Worm (Caenorhabditis elegans) whole organism, early embryonic: Measurements from ENCODE around the gene H25P19.1.

Experiments used
- F13C5.2 ChIP-seq: sonication (generic microtip); optimal IDR thresholded peaks from 2 replicates; lab custom pipeline; 2017; ENCODE audit warnings: mild to moderate bottlenecking, missing genetic modification characterization, inconsistent platforms, missing compliant biosample characterization
- aly-1 ChIP-seq: sonication (generic microtip); optimal IDR thresholded peaks from 2 replicates; lab custom pipeline; 2016; ENCODE audit warnings: missing genetic modification characterization, missing compliant biosample characterization
- ama-1 ChIP-seq: fragments of 150-350 bp; optimal IDR thresholded peaks from 2 replicates; lab custom pipeline; 2014
- ets-7 ChIP-seq: sonication (generic microtip); optimal IDR thresholded peaks from 2 replicates; lab custom pipeline; 2016; ENCODE audit warnings: missing genotype, missing genetic modification characterization, missing compliant biosample characterization
- flt-1 ChIP-seq: fragments of 200-800 bp; sonication (Bioruptor generic); IDR thresholded peaks from 2 replicates; pipeline ENCODE4 v1.3.6; 2022; ENCODE audit warnings: missing genetic modification characterization, missing compliant biosample characterization
- scrt-1 ChIP-seq: fragments of 200-800 bp; sonication (Bioruptor generic); IDR thresholded peaks from 2 replicates; pipeline ENCODE4 v1.3.6; 2022; ENCODE audit warnings: missing genetic modification characterization, missing compliant biosample characterization
- tra-4 ChIP-seq: sonication (generic microtip); optimal IDR thresholded peaks from 2 replicates; lab custom pipeline; 2017; ENCODE audit warnings: missing genetic modification characterization, missing compliant biosample characterization

ce11 chrV:676090-676489 lies 11.4 kb upstream of the H25P19.1 start:
- TF ChIP-seq flt-1 (no peak), aly-1 (tag; lab: Kevin White, UChicago) (no peak), ama-1 (lab: Kevin White, UChicago) (no peak), tra-4 (tag; lab: Kevin White, UChicago) (no peak), F13C5.2 (tag; lab: Kevin White, UChicago) (no peak), ets-7 (tag; lab: Kevin White, UChicago) (no peak), scrt-1 (no peak)
